Worm (Caenorhabditis elegans): ENCODE measurements around the gene K08D8.7.

Gene K08D8.7

ce11 chrIV:12914532-12915019 is 17.9 kb downstream of the K08D8.7 start, which contains the start of gene irg-6:
Gene irg-6 (minus strand): TSS chrIV:12914969.
- TF ChIP-seq nhr-76 (tag; optimal IDR thresholded peaks at IDR 0.05) (no peak), elt-3 (tag; optimal IDR thresholded peaks at IDR 0.05) (no peak), unc-62 (GFP tag; optimal IDR thresholded peaks at IDR 0.05) (no peak), ceh-83 (GFP tag; optimal IDR thresholded peaks at IDR 0.05) (no peak)

DNA sequence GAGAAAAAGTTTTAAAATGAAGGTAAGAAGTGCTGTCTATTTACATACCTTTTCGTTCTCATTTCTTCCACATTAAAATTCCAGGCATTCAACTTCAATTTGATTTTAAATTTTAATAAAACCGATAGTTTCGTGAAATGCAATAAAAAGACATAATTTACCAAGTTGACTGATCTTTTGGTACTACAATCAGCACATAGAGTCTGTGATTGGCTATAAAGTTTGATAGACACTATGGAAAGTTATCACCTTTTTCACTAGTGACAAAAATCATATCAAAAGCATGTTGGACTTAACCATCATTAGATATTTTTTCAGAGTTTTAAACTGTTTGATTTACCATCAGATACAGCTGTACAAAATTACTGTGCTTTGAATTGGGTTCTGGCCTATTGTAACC is 18.8 kb downstream of the K08D8.7 start, which contains the start of gene srz-15:
srz-15 (plus strand) TSS at position 301 of the 400 bp plus-strand sequence.
- TF ChIP-seq unc-39 (tag; optimal IDR thresholded peaks at IDR 0.05) (no peak), ces-1 (GFP tag; optimal IDR thresholded peaks at IDR 0.05) (no peak), nhr-237 (tag; optimal IDR thresholded peaks at IDR 0.05) (no peak), hlh-1 (tag; optimal IDR thresholded peaks at IDR 0.05) (no peak), nhr-76 (tag; optimal IDR thresholded peaks at IDR 0.05) (no peak), lin-13 (tag; optimal IDR thresholded peaks at IDR 0.05) (no peak), ceh-83 (GFP tag; optimal IDR thresholded peaks at IDR 0.05) (no peak), lin-32 (GFP tag; optimal IDR thresholded peaks at IDR 0.05) (no peak), elt-3 (tag; optimal IDR thresholded peaks at IDR 0.05) (no peak), flh-1 (GFP tag; optimal IDR thresholded peaks at IDR 0.05) (no peak), mep-1 (tag; optimal IDR thresholded peaks at IDR 0.05) (no peak), mls-2 (tag; optimal IDR thresholded peaks at IDR 0.05) (no peak)

- no peak for TF ChIP-seq lsy-2 (tag; optimal IDR thresholded peaks at IDR 0.05)
- TF ChIP-seq nhr-2 (tag; optimal IDR thresholded peaks at IDR 0.05), result no peak
- TF ChIP-seq lin-32 (GFP tag; optimal IDR thresholded peaks at IDR 0.05), result no peak
- TF ChIP-seq unc-39 (tag; optimal IDR thresholded peaks at IDR 0.05), result no peak
- TF ChIP-seq mep-1 (tag; optimal IDR thresholded peaks at IDR 0.05), result no peak
- TF ChIP-seq mls-2 (tag; optimal IDR thresholded peaks at IDR 0.05), result no peak
- TF ChIP-seq ztf-11 (tag; optimal IDR thresholded peaks at IDR 0.05), result no peak
- TF ChIP-seq snpc-4 (tag; optimal IDR thresholded peaks at IDR 0.05), result no peak
- TF ChIP-seq M03D4.4 (tag; optimal IDR thresholded peaks at IDR 0.05), result no peak
Measured at ce11 chrIV:12918256-12918655, 21.6 kb downstream of the K08D8.7 start, which contains the start of gene C32H11.3. Gene C32H11.3 (plus strand): TSS chrIV:12918556.

DNA sequence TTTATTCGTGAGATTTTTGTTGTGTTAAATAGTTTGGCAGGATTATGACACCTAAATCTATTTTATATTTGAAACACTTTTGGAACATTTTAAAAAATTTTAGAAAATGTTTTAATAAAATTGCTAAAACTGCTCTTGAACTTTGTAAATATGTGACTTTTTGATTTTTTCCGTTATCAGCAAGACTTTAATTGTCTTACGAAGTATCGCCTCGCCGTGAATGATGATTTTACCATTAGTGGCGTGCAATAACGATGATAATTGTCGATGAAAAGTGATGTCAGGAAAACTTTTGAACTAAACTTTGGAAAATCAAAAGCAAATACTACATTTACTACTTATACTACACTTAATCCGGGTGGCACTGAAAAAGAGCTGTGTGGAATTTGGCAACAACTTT is 23.9 kb downstream of the K08D8.7 start:
- TF ChIP-seq unc-62 (GFP tag; optimal IDR thresholded peaks at IDR 0.05) (no peak), tbx-8 (GFP tag; optimal IDR thresholded peaks at IDR 0.05) (no peak), hlh-1 (tag; optimal IDR thresholded peaks at IDR 0.05) (no peak), unc-120 (tag; optimal IDR thresholded peaks at IDR 0.05; ENCODE audit: poor library complexity, severe bottlenecking) (no peak), M03D4.4 (tag; optimal IDR thresholded peaks at IDR 0.05) (no peak), flh-1 (GFP tag; optimal IDR thresholded peaks at IDR 0.05) (no peak), ceh-43 (GFP tag; optimal IDR thresholded peaks at IDR 0.05) (no peak), ztf-11 (tag; optimal IDR thresholded peaks at IDR 0.05) (no peak), elt-3 (tag; optimal IDR thresholded peaks at IDR 0.05) (no peak), elt-1 (tag; optimal IDR thresholded peaks at IDR 0.05; ENCODE audit: borderline replicate concordance, insufficient read depth) (no peak), drap-1 (GFP tag; optimal IDR thresholded peaks at IDR 0.05) (no peak), blmp-1 (tag; optimal IDR thresholded peaks at IDR 0.05) (no peak), nhr-237 (tag; optimal IDR thresholded peaks at IDR 0.05) (no peak), ceh-39 (tag; optimal IDR thresholded peaks at IDR 0.05) (no peak), mls-2 (tag; optimal IDR thresholded peaks at IDR 0.05) (no peak)

DNA sequence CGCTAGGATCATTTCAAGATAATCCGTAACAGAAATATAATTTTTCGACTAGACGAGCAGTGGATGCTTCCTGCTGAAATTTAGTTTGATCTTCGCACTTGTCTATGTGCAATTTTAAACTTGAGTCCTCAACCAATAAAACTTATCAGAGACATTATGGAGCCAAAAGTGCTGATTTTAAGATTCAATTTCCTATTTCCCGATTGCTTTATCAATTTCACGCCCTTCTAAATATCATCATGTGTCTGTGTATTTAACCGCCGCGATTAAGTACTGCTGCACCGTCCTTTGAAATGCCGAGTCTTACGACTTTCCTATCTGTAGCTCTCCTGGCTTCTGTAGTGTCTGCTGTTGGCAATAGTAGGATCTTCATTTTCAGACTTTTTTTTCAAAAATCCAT is 24.4 kb downstream of the K08D8.7 start, which contains the start of gene C32H11.4:
C32H11.4 (plus strand) TSS at position 238 of the 400 bp plus-strand sequence.
- TF ChIP-seq bed-3 (GFP tag; optimal IDR thresholded peaks at IDR 0.05) (no peak), mep-1 (tag; optimal IDR thresholded peaks at IDR 0.05) (no peak), lin-13 (tag; optimal IDR thresholded peaks at IDR 0.05) (no peak), ham-2 (GFP tag; optimal IDR thresholded peaks at IDR 0.05) (no peak), elt-1 (tag; optimal IDR thresholded peaks at IDR 0.05; ENCODE audit: borderline replicate concordance, insufficient read depth) (no peak), sptf-1 (tag; optimal IDR thresholded peaks at IDR 0.05) (no peak), blmp-1 (tag; optimal IDR thresholded peaks at IDR 0.05) (no peak), unc-120 (tag; optimal IDR thresholded peaks at IDR 0.05; ENCODE audit: poor library complexity, severe bottlenecking) (no peak)

DNA sequence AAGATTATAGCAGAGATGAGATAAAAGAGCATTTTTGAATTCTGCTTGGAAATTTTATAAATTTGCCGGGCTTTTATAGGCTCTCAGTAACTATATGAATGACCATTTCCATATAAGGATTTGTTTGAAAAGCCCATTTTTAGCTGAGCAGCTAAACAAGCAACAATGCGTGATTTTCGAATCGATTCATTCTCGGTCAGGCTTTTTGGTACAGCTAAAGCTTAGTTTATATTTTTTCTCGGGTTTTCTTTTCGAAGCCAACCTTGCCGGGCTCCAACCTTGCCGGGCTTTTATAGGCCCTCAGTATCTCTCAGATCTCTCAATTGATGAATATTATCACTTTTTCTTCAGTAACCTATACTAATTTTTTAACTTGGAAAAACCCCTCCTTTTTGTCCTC is 27.7 kb downstream of the K08D8.7 start, which contains the start of gene srlf-4:
srlf-4 (minus strand) TSS at position 101 of the 400 bp plus-strand sequence.
- TF ChIP-seq unc-39 (tag; optimal IDR thresholded peaks at IDR 0.05), result no peak
- TF ChIP-seq ceh-39 (tag; optimal IDR thresholded peaks at IDR 0.05), result no peak
- TF ChIP-seq mls-2 (tag; optimal IDR thresholded peaks at IDR 0.05), result no peak
- peak; percentile 13 for TF ChIP-seq unc-120 (tag; optimal IDR thresholded peaks at IDR 0.05; ENCODE audit: poor library complexity, severe bottlenecking)
- TF ChIP-seq lin-13 (tag; optimal IDR thresholded peaks at IDR 0.05), result no peak

Measured in whole organism, mixed stage, embryonic.